Worm (Caenorhabditis elegans) whole organism, L4/young adult: ENCODE measurements around the gene C54H2.4.

Experiments used
- W03F9.2 ChIP-seq: fragments of 150-350 bp; optimal IDR thresholded peaks from 2 replicates; lab custom pipeline; 2014; ENCODE audit warnings: missing biosample characterization, missing genetic modification characterization
- dao-5 ChIP-seq: sonication (generic microtip); optimal IDR thresholded peaks from 2 replicates; lab custom pipeline; 2016; ENCODE audit warnings: missing genotype, missing genetic modification characterization, moderate library complexity, missing compliant biosample characterization
- him-1 ChIP-seq: sonication (generic microtip); optimal IDR thresholded peaks from 2 replicates; lab custom pipeline; 2016; ENCODE audit warnings: missing genotype, missing genetic modification reagents, missing genetic modification characterization, missing compliant biosample characterization

DNA sequence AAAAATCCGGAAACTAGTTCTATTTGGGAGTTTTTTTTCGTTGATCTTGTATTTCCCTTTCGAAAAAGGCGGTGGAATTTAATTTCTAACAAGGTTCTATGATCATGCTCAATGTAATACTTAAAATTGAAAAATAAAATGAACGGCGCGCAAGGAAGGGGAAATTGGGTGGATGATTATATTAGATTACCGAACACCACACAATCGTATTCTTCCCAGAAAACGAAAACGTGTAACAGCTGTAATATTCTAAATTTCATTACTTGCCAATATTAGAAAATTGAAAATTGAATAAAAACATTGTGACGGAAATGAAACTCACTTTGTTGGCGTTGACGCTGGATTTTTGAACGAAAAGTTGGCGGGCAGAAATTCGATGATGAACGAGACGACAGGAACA is 46.8 kb downstream of the C54H2.4 start:
- TF ChIP-seq dao-5 (no peak), him-1 (no peak), W03F9.2 (tag; lab: Kevin White, UChicago) (no peak)
